Worm (Caenorhabditis elegans) whole organism, L1 larva: Measurements from ENCODE around the gene hlh-14.

ENCODE experiments used
- C04F5.9 ChIP-seq: sonication (generic microtip); optimal IDR thresholded peaks from 2 replicates; lab custom pipeline; 2016; ENCODE audit warnings: missing genetic modification characterization, missing compliant biosample characterization
- Y116A8C.19 ChIP-seq: sonication (generic microtip); optimal IDR thresholded peaks from 2 replicates; lab custom pipeline; 2016; ENCODE audit warnings: missing compliant biosample characterization, missing genetic modification characterization, borderline replicate concordance
- aha-1 ChIP-seq: fragments of 150-350 bp; optimal IDR thresholded peaks from 2 replicates; lab custom pipeline; 2014; ENCODE audit warnings: missing biosample characterization, missing genetic modification characterization
- alr-1 ChIP-seq: fragments of 200-800 bp; sonication (Bioruptor generic); optimal IDR thresholded peaks from 2 replicates; lab custom pipeline; 2018; ENCODE audit warnings: borderline replicate concordance, mild to moderate bottlenecking, missing genetic modification characterization, missing compliant biosample characterization
- ama-1 ChIP-seq: fragments of 150-350 bp; optimal IDR thresholded peaks from 2 replicates; lab custom pipeline; 2014
- blmp-1 ChIP-seq: fragments of 150-350 bp; optimal IDR thresholded peaks from 2 replicates; lab custom pipeline; 2014; ENCODE audit warnings: missing biosample characterization, missing genetic modification characterization
- ceh-63 ChIP-seq: fragments of 200-800 bp; sonication (Bioruptor generic); optimal IDR thresholded peaks from 2 replicates; lab custom pipeline; 2018; ENCODE audit warnings: mild to moderate bottlenecking, missing genetic modification characterization, missing compliant biosample characterization
- ceh-90 ChIP-seq: sonication (generic microtip); optimal IDR thresholded peaks from 2 replicates; lab custom pipeline; 2016; ENCODE audit warnings: missing genetic modification characterization, missing compliant biosample characterization
- ces-1 ChIP-seq: fragments of 150-350 bp; optimal IDR thresholded peaks from 2 replicates; lab custom pipeline; 2014; ENCODE audit warnings: missing biosample characterization, missing genetic modification reagents, missing genetic modification characterization
- dpl-1 ChIP-seq, 3 experiments: fragments of 150-350 bp in 2 of 3; sonication (generic microtip) in 1 of 3; optimal IDR thresholded peaks; 2 replicates each; lab custom pipeline; 2014 to 2017; ENCODE audit warnings: missing biosample characterization in 3 of 3, missing genetic modification characterization in 3 of 3, missing genetic modification reagents in 3 of 3
- efl-1 ChIP-seq, 4 experiments: fragments of 150-350 bp; optimal IDR thresholded peaks in 3 of 4; peaks in 1 of 4; 1 replicate in 1 of 4; 2 replicates in 3 of 4; lab custom pipeline; 2014; ENCODE audit warnings: missing biosample characterization in 2 of 4, missing genetic modification characterization in 2 of 4, missing genetic modification reagents in 2 of 4
- efl-3 ChIP-seq: fragments of 200-800 bp; sonication (Bioruptor generic); optimal IDR thresholded peaks from 2 replicates; lab custom pipeline; 2018; ENCODE audit warnings: mild to moderate bottlenecking, missing genetic modification characterization, missing compliant biosample characterization
- egl-13 ChIP-seq: sonication (generic microtip); optimal IDR thresholded peaks from 2 replicates; lab custom pipeline; 2016; ENCODE audit warnings: missing genotype, missing genetic modification reagents, missing genetic modification characterization, missing compliant biosample characterization
- elt-2 ChIP-seq: sonication (generic microtip); optimal IDR thresholded peaks from 2 replicates; lab custom pipeline; 2016; ENCODE audit warnings: missing genetic modification characterization, mild to moderate bottlenecking, inconsistent platforms, missing compliant biosample characterization, missing genetic modification reagents
- fkh-10 ChIP-seq: sonication (generic microtip); optimal IDR thresholded peaks from 2 replicates; lab custom pipeline; 2017; ENCODE audit warnings: missing biosample characterization, missing genetic modification reagents, missing genetic modification characterization
- fkh-4 ChIP-seq: sonication (generic microtip); optimal IDR thresholded peaks from 2 replicates; lab custom pipeline; 2016; ENCODE audit warnings: missing compliant biosample characterization, missing genetic modification characterization, borderline replicate concordance
- fkh-8 ChIP-seq: sonication (generic microtip); optimal IDR thresholded peaks from 2 replicates; lab custom pipeline; 2016; ENCODE audit warnings: mild to moderate bottlenecking, missing genetic modification characterization, missing compliant biosample characterization
- grh-1 ChIP-seq: fragments of 200-800 bp; sonication (Bioruptor generic); IDR thresholded peaks from 2 replicates; pipeline ENCODE4 v1.3.6; 2022; ENCODE audit warnings: missing genetic modification reagents, missing genetic modification characterization, missing compliant biosample characterization
- hpl-2 ChIP-seq: fragments of 150-350 bp; optimal IDR thresholded peaks from 2 replicates; lab custom pipeline; 2014; ENCODE audit warnings: missing biosample characterization, missing genetic modification reagents, missing genetic modification characterization
- irx-1 ChIP-seq: sonication (generic microtip); optimal IDR thresholded peaks from 2 replicates; lab custom pipeline; 2016; ENCODE audit warnings: missing genetic modification characterization, missing compliant biosample characterization
- isw-1 ChIP-seq: fragments of 200-800 bp; sonication (Bioruptor generic); IDR thresholded peaks from 2 replicates; pipeline ENCODE4 v1.3.6; 2022; ENCODE audit warnings: missing genetic modification characterization, missing compliant biosample characterization
- lin-15B ChIP-seq: fragments of 150-350 bp; sonication (generic microtip); optimal IDR thresholded peaks from 3 replicates; lab custom pipeline; 2014; ENCODE audit warnings: missing biosample characterization, missing genetic modification characterization
- lir-3 ChIP-seq: sonication (generic microtip); optimal IDR thresholded peaks from 2 replicates; lab custom pipeline; 2016; ENCODE audit warnings: mild to moderate bottlenecking, missing genetic modification characterization, moderate library complexity, missing compliant biosample characterization; ENCODE audit not compliant: poor library complexity
- lsy-2 ChIP-seq, 2 experiments: fragments of 150-350 bp; optimal IDR thresholded peaks; 2 replicates each; lab custom pipeline; 2014; ENCODE audit warnings: missing biosample characterization in 2 of 2, missing genetic modification characterization in 2 of 2
- mab-9 ChIP-seq: fragments of 200-800 bp; sonication (Bioruptor generic); IDR thresholded peaks from 2 replicates; pipeline ENCODE4 v1.3.6; 2022; ENCODE audit warnings: missing genetic modification reagents, missing genetic modification characterization, missing compliant biosample characterization
- mdl-1 ChIP-seq, 2 experiments: fragments of 150-350 bp; optimal IDR thresholded peaks; 2 replicates each; lab custom pipeline; 2014 to 2017; ENCODE audit warnings: missing biosample characterization in 2 of 2, missing genetic modification characterization in 2 of 2, inconsistent platforms in 1 of 2
- mef-2 ChIP-seq: fragments of 150-350 bp; optimal IDR thresholded peaks from 2 replicates; lab custom pipeline; 2014; ENCODE audit warnings: missing biosample characterization, missing genetic modification characterization
- nhr-12 ChIP-seq: sonication (generic microtip); optimal IDR thresholded peaks from 2 replicates; lab custom pipeline; 2017; ENCODE audit warnings: missing biosample characterization, missing genetic modification characterization
- nhr-20 ChIP-seq: sonication (generic microtip); optimal IDR thresholded peaks from 2 replicates; lab custom pipeline; 2016; ENCODE audit warnings: mild to moderate bottlenecking, missing genetic modification characterization, missing compliant biosample characterization
- nhr-237 ChIP-seq: fragments of 150-350 bp; optimal IDR thresholded peaks from 2 replicates; lab custom pipeline; 2014; ENCODE audit warnings: missing biosample characterization, missing genetic modification characterization
- nhr-28 ChIP-seq: fragments of 150-350 bp; optimal IDR thresholded peaks from 2 replicates; lab custom pipeline; 2014; ENCODE audit warnings: missing biosample characterization, missing genetic modification characterization
- nhr-47 ChIP-seq: sonication (generic microtip); optimal IDR thresholded peaks from 2 replicates; lab custom pipeline; 2016; ENCODE audit warnings: mild to moderate bottlenecking, missing genetic modification characterization, moderate library complexity, missing compliant biosample characterization
- nhr-71 ChIP-seq: sonication (generic microtip); optimal IDR thresholded peaks from 2 replicates; lab custom pipeline; 2016; ENCODE audit warnings: mild to moderate bottlenecking, missing genetic modification characterization, moderate library complexity, missing compliant biosample characterization
- nhr-76 ChIP-seq: sonication (generic microtip); optimal IDR thresholded peaks from 2 replicates; lab custom pipeline; 2017; ENCODE audit warnings: missing biosample characterization, missing genetic modification characterization
- nhr-84 ChIP-seq: sonication (generic microtip); optimal IDR thresholded peaks from 2 replicates; lab custom pipeline; 2017; ENCODE audit warnings: missing biosample characterization, missing genetic modification characterization
- nhr-90 ChIP-seq: sonication (generic microtip); optimal IDR thresholded peaks from 2 replicates; lab custom pipeline; 2016; ENCODE audit warnings: mild to moderate bottlenecking, missing genetic modification characterization, missing compliant biosample characterization; ENCODE audit not compliant: poor library complexity
- pag-3 ChIP-seq: sonication (generic microtip); optimal IDR thresholded peaks from 2 replicates; lab custom pipeline; 2017; ENCODE audit warnings: missing genetic modification characterization, mild to moderate bottlenecking, missing compliant biosample characterization, antibody characterized with exemption, borderline replicate concordance; ENCODE audit not compliant: insufficient read depth
- skn-1 ChIP-seq: fragments of 150-350 bp; optimal IDR thresholded peaks from 2 replicates; lab custom pipeline; 2014; ENCODE audit warnings: missing biosample characterization, missing genetic modification characterization
- snu-23 ChIP-seq: sonication (generic microtip); optimal IDR thresholded peaks from 2 replicates; lab custom pipeline; 2016; ENCODE audit warnings: missing genetic modification characterization, missing compliant biosample characterization
- sox-4 ChIP-seq: sonication (generic microtip); optimal IDR thresholded peaks from 2 replicates; lab custom pipeline; 2016; ENCODE audit warnings: missing genetic modification characterization, missing compliant biosample characterization
- sptf-1 ChIP-seq: fragments of 150-350 bp; optimal IDR thresholded peaks from 2 replicates; lab custom pipeline; 2014; ENCODE audit warnings: missing biosample characterization, missing genetic modification characterization
- swsn-7 ChIP-seq: sonication (generic microtip); optimal IDR thresholded peaks from 2 replicates; lab custom pipeline; 2016; ENCODE audit warnings: missing genetic modification characterization, missing compliant biosample characterization
- tbx-2 ChIP-seq: sonication (generic microtip); optimal IDR thresholded peaks from 2 replicates; lab custom pipeline; 2016; ENCODE audit warnings: missing genetic modification characterization, missing compliant biosample characterization
- unc-130 ChIP-seq: fragments of 150-350 bp; optimal IDR thresholded peaks from 2 replicates; lab custom pipeline; 2017; ENCODE audit warnings: missing biosample characterization, missing genetic modification characterization, inconsistent platforms
- unc-30 ChIP-seq: sonication (generic microtip); optimal IDR thresholded peaks from 2 replicates; lab custom pipeline; 2017; ENCODE audit warnings: missing biosample characterization, missing genetic modification characterization
- unc-62 ChIP-seq: fragments of 150-350 bp; optimal IDR thresholded peaks from 2 replicates; lab custom pipeline; 2014; ENCODE audit warnings: missing biosample characterization, missing genetic modification reagents, missing genetic modification characterization
- unc-86 ChIP-seq: sonication (generic microtip); optimal IDR thresholded peaks from 2 replicates; lab custom pipeline; 2016; ENCODE audit warnings: missing genetic modification characterization, missing compliant biosample characterization
- unc-98 ChIP-seq: fragments of 200-800 bp; sonication (Bioruptor generic); IDR thresholded peaks from 2 replicates; pipeline ENCODE4 v1.3.6; 2022; ENCODE audit warnings: missing genetic modification characterization, missing compliant biosample characterization
- vab-15 ChIP-seq: sonication (generic microtip); optimal IDR thresholded peaks from 2 replicates; lab custom pipeline; 2017; ENCODE audit warnings: missing genotype, mild to moderate bottlenecking, missing genetic modification characterization, missing compliant biosample characterization
- xbp-1 ChIP-seq: sonication (generic microtip); optimal IDR thresholded peaks from 2 replicates; lab custom pipeline; 2016; ENCODE audit warnings: missing genetic modification characterization, missing compliant biosample characterization
- zag-1 ChIP-seq: fragments of 150-350 bp; optimal IDR thresholded peaks from 2 replicates; lab custom pipeline; 2014; ENCODE audit warnings: missing biosample characterization, missing genetic modification characterization
- zip-4 ChIP-seq: fragments of 200-800 bp; sonication (Bioruptor generic); optimal IDR thresholded peaks from 2 replicates; lab custom pipeline; 2018; ENCODE audit warnings: mild to moderate bottlenecking, missing genetic modification characterization, moderate library complexity, missing compliant biosample characterization
- ztf-11 ChIP-seq, 2 experiments: sonication (generic microtip); optimal IDR thresholded peaks; 2 replicates each; lab custom pipeline; 2016 to 2017; ENCODE audit warnings: missing genetic modification characterization in 2 of 2, missing biosample characterization in 1 of 2, missing compliant biosample characterization in 1 of 2

hlh-14 gene

ce11 chrII:5714807-5715206, 23.9 kb downstream of the hlh-14 start, which contains the start of the genes tiar-1 and lelo-4:
Gene tiar-1, minus strand, starts transcription at chrII:5714823.
Gene lelo-4, plus strand, starts transcription at chrII:5714924.
- no peak for TF ChIP-seq egl-13 (tag; lab: Kevin White, UChicago)
- TF ChIP-seq nhr-71: peak; percentile 73
- peak; percentile 50 for TF ChIP-seq isw-1
- TF ChIP-seq sptf-1 (tag; lab: Kevin White, UChicago): no peak
- no peak for TF ChIP-seq sox-4 (tag; lab: Kevin White, UChicago)
- no peak for TF ChIP-seq efl-3 (GFP tag; lab: Kevin White, UChicago)
- no peak for TF ChIP-seq unc-30 (tag; lab: Kevin White, UChicago)
- TF ChIP-seq lir-3: peak; percentile 42
- peak in 1 of 2 experiments; percentile 3 for TF ChIP-seq mdl-1 (tag; optimal IDR thresholded peaks at IDR 0.05; lab: Kevin White, UChicago)
- TF ChIP-seq fkh-8: peak; percentile 44
- TF ChIP-seq unc-130 (tag; lab: Kevin White, UChicago): peak; percentile 77
- TF ChIP-seq ceh-90: no peak
- TF ChIP-seq nhr-12 (tag; lab: Kevin White, UChicago): no peak
- peak; percentile 54 for TF ChIP-seq swsn-7 (tag; lab: Kevin White, UChicago)
- no peak for TF ChIP-seq hpl-2 (GFP tag; lab: Kevin White, UChicago)
- TF ChIP-seq nhr-20 (tag; lab: Kevin White, UChicago): peak; percentile 68
- peak; percentile 58 for TF ChIP-seq skn-1 (tag; lab: Kevin White, UChicago)
- peak; percentile 29 for TF ChIP-seq unc-86
- no peak for TF ChIP-seq irx-1
- TF ChIP-seq unc-62 (GFP tag; lab: Kevin White, UChicago): no peak
- TF ChIP-seq unc-98 (GFP tag; lab: Robert Waterston, UW): no peak
- no peak for TF ChIP-seq elt-2
- peak; percentile 73 to 91 for TF ChIP-seq lsy-2 (tag; optimal IDR thresholded peaks at IDR 0.05; lab: Kevin White, UChicago)
- no peak for TF ChIP-seq C04F5.9 (tag; lab: Kevin White, UChicago)
- TF ChIP-seq nhr-47: peak; percentile 42
- no peak for TF ChIP-seq nhr-28 (tag; lab: Kevin White, UChicago)
- no peak for TF ChIP-seq nhr-237
- TF ChIP-seq ces-1 (GFP tag; lab: Kevin White, UChicago): no peak
- no peak for TF ChIP-seq mab-9 (GFP tag; lab: Robert Waterston, UW)
- peak; percentile 24 to 91 for TF ChIP-seq efl-1 (optimal IDR thresholded peaks at IDR 0.05; lab: Kevin White, UChicago)
- TF ChIP-seq efl-1 (GFP tag; optimal IDR thresholded peaks at IDR 0.05 in 1 of 2; lab: Kevin White, UChicago): peak; percentile 90 to 98
- TF ChIP-seq alr-1 (tag; lab: Kevin White, UChicago): no peak
- no peak for TF ChIP-seq zip-4 (GFP tag; lab: Kevin White, UChicago)
- no peak for TF ChIP-seq fkh-4 (tag; lab: Kevin White, UChicago)
- TF ChIP-seq pag-3 (tag; lab: Kevin White, UChicago): no peak
- no peak for TF ChIP-seq grh-1
- TF ChIP-seq Y116A8C.19: no peak
- peak; percentile 63 for TF ChIP-seq xbp-1 (tag; lab: Kevin White, UChicago)
- TF ChIP-seq ama-1 (lab: Kevin White, UChicago): no peak
- no peak for TF ChIP-seq vab-15
- TF ChIP-seq nhr-76 (tag; lab: Kevin White, UChicago): no peak
- no peak for TF ChIP-seq fkh-10 (GFP tag; lab: Kevin White, UChicago)
- TF ChIP-seq ceh-63 (GFP tag; lab: Kevin White, UChicago): no peak
- TF ChIP-seq dpl-1 (GFP tag; optimal IDR thresholded peaks at IDR 0.05; lab: Kevin White, UChicago): peak; percentile 85 to 94 (median 87)
- TF ChIP-seq snu-23 (GFP tag; lab: Kevin White, UChicago): peak; percentile 76
- no peak for TF ChIP-seq zag-1 (tag; lab: Kevin White, UChicago)
- peak; percentile 19 for TF ChIP-seq nhr-90 (tag; lab: Kevin White, UChicago)
- peak; percentile 62 for TF ChIP-seq blmp-1 (tag; lab: Kevin White, UChicago)
- no peak for TF ChIP-seq mef-2 (tag; lab: Kevin White, UChicago)
- no peak for TF ChIP-seq ztf-11 (tag; optimal IDR thresholded peaks at IDR 0.05; lab: Kevin White, UChicago)
- peak; percentile 57 for TF ChIP-seq tbx-2 (tag; lab: Kevin White, UChicago)
- TF ChIP-seq nhr-84 (tag; lab: Kevin White, UChicago): no peak
- no peak for TF ChIP-seq aha-1 (tag; lab: Kevin White, UChicago)
- peak; percentile 78 for TF ChIP-seq lin-15B (tag; lab: Kevin White, UChicago)
